Fruit fly (Drosophila melanogaster) whole organism, embryonic: Measurements from ENCODE around the gene CG4629.

Experiments
- ATbp ChIP-seq: fragments of 200-800 bp; sonication (Bioruptor generic); optimal IDR thresholded peaks from 2 replicates; lab custom pipeline; 2017; ENCODE audit warnings: missing biosample characterization, mild to moderate bottlenecking, missing genetic modification characterization, missing genetic modification reagents
- Antp ChIP-seq: fragments of 200-800 bp; sonication (Bioruptor generic); optimal IDR thresholded peaks from 3 replicates; lab custom pipeline; 2016; ENCODE audit warnings: missing biosample characterization, missing genetic modification characterization
- C15 ChIP-seq: fragments of 200-800 bp; sonication (Bioruptor generic); IDR thresholded peaks from 3 replicates; pipeline ENCODE4 v1.3.6; 2022; ENCODE audit warnings: missing biosample characterization, missing genetic modification characterization
- CG10147 ChIP-seq: fragments of 200-800 bp; sonication (Bioruptor generic); optimal IDR thresholded peaks from 2 replicates; lab custom pipeline; 2019; ENCODE audit warnings: missing biosample characterization, mild to moderate bottlenecking, missing genetic modification characterization, moderate library complexity
- CG10267 ChIP-seq: fragments of 200-800 bp; sonication (Bioruptor generic); optimal IDR thresholded peaks from 2 replicates; lab custom pipeline; 2018; ENCODE audit warnings: missing biosample characterization, mild to moderate bottlenecking, missing genetic modification characterization, moderate library complexity
- CG10431 ChIP-seq: fragments of 200-800 bp; sonication (Bioruptor generic); optimal IDR thresholded peaks from 3 replicates; lab custom pipeline; 2018; ENCODE audit warnings: missing biosample characterization, mild to moderate bottlenecking, missing genetic modification characterization
- CG11560 ChIP-seq: fragments of 200-800 bp; sonication (Bioruptor generic); IDR thresholded peaks from 3 replicates; pipeline ENCODE4 v1.3.6; 2022; ENCODE audit warnings: missing biosample characterization, missing genetic modification characterization
- CG1233 ChIP-seq: fragments of 200-800 bp; sonication (Bioruptor generic); optimal IDR thresholded peaks from 4 replicates; lab custom pipeline; 2018; ENCODE audit warnings: missing biosample characterization, mild to moderate bottlenecking, missing genetic modification characterization
- CG12942 ChIP-seq: fragments of 200-800 bp; sonication (Bioruptor generic); optimal IDR thresholded peaks from 3 replicates; lab custom pipeline; 2016; ENCODE audit warnings: missing biosample characterization, missing genetic modification characterization
- CG13296 ChIP-seq: fragments of 200-800 bp; sonication (Bioruptor generic); optimal IDR thresholded peaks from 3 replicates; lab custom pipeline; 2018; ENCODE audit warnings: missing biosample characterization, mild to moderate bottlenecking, missing genetic modification characterization
- CG15073 ChIP-seq: fragments of 200-800 bp; sonication (Bioruptor generic); optimal IDR thresholded peaks from 2 replicates; lab custom pipeline; 2016; ENCODE audit warnings: missing biosample characterization, missing genetic modification characterization
- CG16815 ChIP-seq: fragments of 200-800 bp; sonication (Bioruptor generic); optimal IDR thresholded peaks from 3 replicates; lab custom pipeline; 2017; ENCODE audit warnings: missing biosample characterization, mild to moderate bottlenecking, missing genetic modification characterization
- CG17912 ChIP-seq: fragments of 200-800 bp; sonication (Bioruptor generic); optimal IDR thresholded peaks from 2 replicates; lab custom pipeline; 2018; ENCODE audit warnings: missing biosample characterization, mild to moderate bottlenecking, missing genetic modification characterization
- CG18619 ChIP-seq: fragments of 200-800 bp; sonication (Bioruptor generic); optimal IDR thresholded peaks from 3 replicates; lab custom pipeline; 2017; ENCODE audit warnings: missing biosample characterization, mild to moderate bottlenecking, missing genetic modification characterization
- CG2120 ChIP-seq: fragments of 200-800 bp; sonication (Bioruptor generic); optimal IDR thresholded peaks from 3 replicates; lab custom pipeline; 2016; ENCODE audit warnings: missing biosample characterization, missing genetic modification characterization
- CG2199 ChIP-seq: fragments of 200-800 bp; sonication (Bioruptor generic); IDR thresholded peaks from 3 replicates; pipeline ENCODE4 v1.3.6; 2022; ENCODE audit warnings: missing biosample characterization, missing genetic modification characterization
- CG2712 ChIP-seq: fragments of 200-800 bp; optimal IDR thresholded peaks from 3 replicates; lab custom pipeline; 2019; ENCODE audit warnings: missing biosample characterization, mild to moderate bottlenecking, missing genetic modification characterization, moderate library complexity
- CG2889 ChIP-seq: fragments of 200-800 bp; sonication (Bioruptor generic); IDR thresholded peaks from 3 replicates; pipeline ENCODE4 v1.3.6; 2022; ENCODE audit warnings: missing biosample characterization, missing genetic modification characterization
- CG30431 ChIP-seq: fragments of 200-800 bp; sonication (Bioruptor generic); optimal IDR thresholded peaks from 2 replicates; lab custom pipeline; 2017; ENCODE audit warnings: missing biosample characterization, missing genetic modification characterization
- CG31365 ChIP-seq: fragments of 200-800 bp; sonication (Bioruptor generic); optimal IDR thresholded peaks from 2 replicates; lab custom pipeline; 2018; ENCODE audit warnings: missing biosample characterization, mild to moderate bottlenecking, missing genetic modification characterization
- CG3281 ChIP-seq: fragments of 200-800 bp; sonication (Bioruptor generic); optimal IDR thresholded peaks from 3 replicates; lab custom pipeline; 2017; ENCODE audit warnings: missing biosample characterization, mild to moderate bottlenecking, missing genetic modification characterization
- CG4360 ChIP-seq: fragments of 200-800 bp; sonication (Bioruptor generic); IDR thresholded peaks from 2 replicates; pipeline ENCODE4 v1.3.6; 2022; ENCODE audit warnings: missing biosample characterization, missing genetic modification characterization
- CTCF ChIP-seq: fragments of 200-800 bp; sonication (Bioruptor generic); optimal IDR thresholded peaks from 2 replicates; lab custom pipeline; 2017; ENCODE audit warnings: missing biosample characterization, mild to moderate bottlenecking, missing genetic modification characterization, moderate library complexity
- Dek ChIP-seq: fragments of 200-800 bp; sonication (Bioruptor generic); optimal IDR thresholded peaks from 3 replicates; lab custom pipeline; 2019; ENCODE audit warnings: missing biosample characterization, mild to moderate bottlenecking, missing genetic modification characterization, moderate library complexity
- Fer3 ChIP-seq: fragments of 200-800 bp; sonication (Bioruptor generic); optimal IDR thresholded peaks from 2 replicates; lab custom pipeline; 2018; ENCODE audit warnings: missing biosample characterization, mild to moderate bottlenecking, missing genetic modification characterization, moderate library complexity
- Lim3 ChIP-seq: fragments of 200-800 bp; sonication (Bioruptor generic); IDR thresholded peaks from 2 replicates; pipeline ENCODE4 v1.3.6; 2022; ENCODE audit warnings: missing biosample characterization, missing genetic modification characterization
- Mes4 ChIP-seq: fragments of 200-800 bp; sonication (Bioruptor generic); optimal IDR thresholded peaks from 2 replicates; lab custom pipeline; 2016; ENCODE audit warnings: missing biosample characterization, missing genetic modification characterization
- Optix ChIP-seq: fragments of 200-800 bp; sonication (Bioruptor generic); IDR thresholded peaks from 3 replicates; pipeline ENCODE4 v1.3.6; 2022; ENCODE audit warnings: missing biosample characterization, missing genetic modification characterization
- PHDP ChIP-seq: fragments of 200-800 bp; sonication (Bioruptor generic); optimal IDR thresholded peaks from 3 replicates; lab custom pipeline; 2018; ENCODE audit warnings: missing biosample characterization, mild to moderate bottlenecking, missing genetic modification characterization, moderate library complexity
- Ravus ChIP-seq: fragments of 200-800 bp; sonication (Bioruptor generic); IDR thresholded peaks from 2 replicates; pipeline ENCODE4 v1.3.6; 2022; ENCODE audit warnings: missing biosample characterization, missing genetic modification characterization
- Side ChIP-seq: fragments of 200-800 bp; sonication (Bioruptor generic); optimal IDR thresholded peaks from 2 replicates; lab custom pipeline; 2016; ENCODE audit warnings: missing biosample characterization, missing genetic modification characterization
- Vsx1 ChIP-seq: fragments of 200-800 bp; sonication (Bioruptor generic); optimal IDR thresholded peaks from 2 replicates; lab custom pipeline; 2017; ENCODE audit warnings: missing biosample characterization, mild to moderate bottlenecking, missing genetic modification characterization, missing genetic modification reagents
- ab ChIP-seq: fragments of 200-800 bp; sonication (Bioruptor generic); optimal IDR thresholded peaks from 2 replicates; lab custom pipeline; 2016; ENCODE audit warnings: missing biosample characterization, missing genetic modification characterization
- ara ChIP-seq: fragments of 200-800 bp; sonication (Bioruptor generic); IDR thresholded peaks from 2 replicates; pipeline ENCODE4 v1.3.6; 2022; ENCODE audit warnings: missing biosample characterization, missing genetic modification characterization
- ci ChIP-seq: fragments of 200-800 bp; sonication (Bioruptor generic); IDR thresholded peaks from 3 replicates; pipeline ENCODE4 v1.3.6; 2022; ENCODE audit warnings: missing biosample characterization, missing genetic modification characterization
- corto ChIP-seq: fragments of 200-800 bp; sonication (Bioruptor generic); optimal IDR thresholded peaks from 2 replicates; lab custom pipeline; 2016; ENCODE audit warnings: missing biosample characterization, mild to moderate bottlenecking, missing genetic modification characterization, moderate library complexity
- crc ChIP-seq: fragments of 200-800 bp; sonication (Bioruptor generic); optimal IDR thresholded peaks from 2 replicates; lab custom pipeline; 2016; ENCODE audit warnings: missing biosample characterization, missing genetic modification characterization
- dimm ChIP-seq: fragments of 200-800 bp; sonication (Bioruptor generic); IDR thresholded peaks from 2 replicates; pipeline ENCODE4 v1.3.6; 2022; ENCODE audit warnings: missing biosample characterization, missing genetic modification characterization
- dm ChIP-seq: fragments of 200-800 bp; sonication (Bioruptor generic); optimal IDR thresholded peaks from 3 replicates; lab custom pipeline; 2016; ENCODE audit warnings: missing biosample characterization, missing genetic modification characterization
- dmrt11E ChIP-seq: fragments of 200-800 bp; sonication (Bioruptor generic); optimal IDR thresholded peaks from 3 replicates; lab custom pipeline; 2018; ENCODE audit warnings: missing biosample characterization, mild to moderate bottlenecking, missing genetic modification characterization, moderate library complexity
- ftz-f1 ChIP-seq: fragments of 200-800 bp; sonication (Bioruptor generic); optimal IDR thresholded peaks from 2 replicates; lab custom pipeline; 2016; ENCODE audit warnings: missing biosample characterization, missing genetic modification characterization
- fu2 ChIP-seq: fragments of 200-800 bp; sonication (Bioruptor generic); optimal IDR thresholded peaks from 2 replicates; lab custom pipeline; 2016; ENCODE audit warnings: missing biosample characterization, missing genetic modification characterization
- gce ChIP-seq: fragments of 200-800 bp; sonication (Bioruptor generic); IDR thresholded peaks from 3 replicates; pipeline ENCODE4 v1.3.6; 2022; ENCODE audit warnings: missing biosample characterization, missing genetic modification characterization
- gsb ChIP-seq: fragments of 200-800 bp; sonication (Bioruptor generic); IDR thresholded peaks from 2 replicates; pipeline ENCODE4 v1.3.6; 2022; ENCODE audit warnings: missing biosample characterization, missing genetic modification characterization
- jumu ChIP-seq: fragments of 200-800 bp; sonication (Bioruptor generic); optimal IDR thresholded peaks from 3 replicates; lab custom pipeline; 2016; ENCODE audit warnings: missing biosample characterization, missing genetic modification characterization
- lab ChIP-seq: fragments of 200-800 bp; sonication (Bioruptor generic); optimal IDR thresholded peaks from 3 replicates; lab custom pipeline; 2017; ENCODE audit warnings: missing biosample characterization, missing genetic modification characterization, mild to moderate bottlenecking, moderate library complexity, missing genetic modification reagents
- lov ChIP-seq, 2 experiments: fragments of 200-800 bp in 1 of 2; fragments of >200 bp in 1 of 2; sonication (Bioruptor generic) in 1 of 2; IDR thresholded peaks in 1 of 2; optimal IDR thresholded peaks in 1 of 2; 2 replicates in 1 of 2; 3 replicates in 1 of 2; pipeline versions ENCODE4 v1.3.6 to Lab custom; 2017 to 2022; ENCODE audit warnings: missing biosample characterization in 1 of 2, missing genetic modification characterization in 1 of 2
- mirr ChIP-seq: fragments of 200-800 bp; sonication (Bioruptor generic); optimal IDR thresholded peaks from 3 replicates; lab custom pipeline; 2018; ENCODE audit warnings: missing biosample characterization, mild to moderate bottlenecking, missing genetic modification characterization
- org-1 ChIP-seq: fragments of 200-800 bp; sonication (Bioruptor generic); optimal IDR thresholded peaks from 2 replicates; lab custom pipeline; 2017; ENCODE audit warnings: missing biosample characterization, missing genetic modification characterization
- pum ChIP-seq: fragments of 200-800 bp; sonication (Bioruptor generic); optimal IDR thresholded peaks from 2 replicates; lab custom pipeline; 2016; ENCODE audit warnings: missing biosample characterization, missing genetic modification characterization
- tx ChIP-seq: fragments of 200-800 bp; sonication (Bioruptor generic); optimal IDR thresholded peaks from 2 replicates; lab custom pipeline; 2016; ENCODE audit warnings: missing biosample characterization, missing genetic modification characterization
- zen2 ChIP-seq: fragments of 200-800 bp; sonication (Bioruptor generic); IDR thresholded peaks from 3 replicates; pipeline ENCODE4 v1.3.6; 2022; ENCODE audit warnings: missing biosample characterization, missing genetic modification characterization; ENCODE audit not compliant: partially characterized antibody
- zfh2 ChIP-seq: fragments of 200-800 bp; sonication (Bioruptor generic); optimal IDR thresholded peaks from 2 replicates; lab custom pipeline; 2016; ENCODE audit warnings: missing biosample characterization, missing genetic modification characterization

Gene CG4629

dm6 chr2L:1070941-1071340 is 31.4 kb downstream of the CG4629 start (continued):
- TF ChIP-seq ab (GFP tag; lab: Kevin White, UChicago) (no peak), corto (GFP tag; lab: Kevin White, UChicago) (no peak), CG31365 (no peak), CG12942 (GFP tag; lab: Kevin White, UChicago) (no peak), CG15073 (GFP tag; lab: Kevin White, UChicago) (no peak), gsb (GFP tag; lab: Robert Waterston, UW) (no peak), CTCF (no peak), Side (GFP tag; lab: Kevin White, UChicago) (no peak), pum (GFP tag; lab: Kevin White, UChicago) (peak; percentile 9), ATbp (GFP tag; lab: Kevin White, UChicago) (peak; percentile 25), CG3281 (no peak), CG10147 (GFP tag; lab: Kevin White, UChicago) (no peak), Mes4 (GFP tag; lab: Kevin White, UChicago) (no peak), zen2 (no peak), gce (GFP tag; lab: Robert Waterston, UW) (0 out of 3 replicates have a peak, but pooled peaks have one; percentile 20), dimm (no peak), Ravus (no peak), CG13296 (GFP tag; lab: Kevin White, UChicago) (no peak), ci (GFP tag; lab: Robert Waterston, UW) (peak; percentile 36; the same call in 1 of the 3 replicates), Optix (GFP tag; lab: Robert Waterston, UW) (no peak), CG2712 (tag; lab: Kevin White, UChicago) (peak; percentile 0), dm (no peak), CG1233 (GFP tag; lab: Kevin White, UChicago) (no peak), CG2199 (GFP tag; lab: Robert Waterston, UW) (no peak), org-1 (GFP tag; lab: Kevin White, UChicago) (no peak), jumu (GFP tag; lab: Kevin White, UChicago) (no peak), lov (optimal IDR thresholded peaks at IDR 0.05; lab: Kevin White, UChicago) (no peak), lov (GFP tag; IDR thresholded peaks at IDR 0.05; lab: Robert Waterston, UW) (no peak), CG17912 (no peak), ftz-f1 (GFP tag; lab: Kevin White, UChicago) (no peak), PHDP (tag; lab: Kevin White, UChicago) (peak; percentile 11), Lim3 (GFP tag; lab: Robert Waterston, UW) (no peak), ara (GFP tag; lab: Robert Waterston, UW) (no peak; the same call in 1 of the 2 replicates), CG2120 (GFP tag; lab: Kevin White, UChicago) (peak; percentile 59), lab (GFP tag; lab: Kevin White, UChicago) (peak; percentile 38), CG18619 (GFP tag; lab: Kevin White, UChicago) (no peak), CG30431 (GFP tag; lab: Kevin White, UChicago) (peak; percentile 13), dmrt11E (tag; lab: Kevin White, UChicago) (no peak), Fer3 (tag; lab: Kevin White, UChicago) (no peak), Vsx1 (no peak), CG2889 (GFP tag; lab: Robert Waterston, UW) (no peak), Dek (tag; lab: Kevin White, UChicago) (no peak), C15 (GFP tag; lab: Robert Waterston, UW) (no peak), CG16815 (no peak), fu2 (no peak), CG11560 (tag; lab: Robert Waterston, UW) (no peak), crc (GFP tag; lab: Kevin White, UChicago) (no peak), mirr (GFP tag; lab: Kevin White, UChicago) (no peak), zfh2 (peak; percentile 43), CG10431 (GFP tag; lab: Kevin White, UChicago) (no peak), tx (GFP tag; lab: Kevin White, UChicago) (no peak), CG10267 (tag; lab: Kevin White, UChicago) (no peak), CG4360 (GFP tag; lab: Robert Waterston, UW) (no peak), Antp (GFP tag; lab: Kevin White, UChicago) (peak; percentile 67)
